Fruit fly (Drosophila melanogaster) whole organism, embryonic: ENCODE data around the gene pck.

Experiments used
- CG14014 ChIP-seq: fragments of 200-800 bp; sonication (Bioruptor generic); IDR thresholded peaks from 2 replicates; pipeline ENCODE4 v1.3.6; 2022; ENCODE audit warnings: missing biosample characterization, missing genetic modification characterization
- CG18619 ChIP-seq: fragments of 200-800 bp; sonication (Bioruptor generic); optimal IDR thresholded peaks from 3 replicates; lab custom pipeline; 2017; ENCODE audit warnings: missing biosample characterization, mild to moderate bottlenecking, missing genetic modification characterization
- CG7556 ChIP-seq: fragments of 200-800 bp; sonication (Bioruptor generic); optimal IDR thresholded peaks from 2 replicates; lab custom pipeline; 2017; ENCODE audit warnings: missing biosample characterization, mild to moderate bottlenecking, missing genetic modification characterization
- HmgD ChIP-seq: fragments of 200-800 bp; sonication (Bioruptor generic); optimal IDR thresholded peaks from 3 replicates; lab custom pipeline; 2016; ENCODE audit warnings: missing biosample characterization, missing genetic modification characterization
- Lhr ChIP-seq: fragments of 200-800 bp; sonication (Bioruptor generic); optimal IDR thresholded peaks from 3 replicates; lab custom pipeline; 2017; ENCODE audit warnings: mild to moderate bottlenecking, missing biosample characterization, missing genetic modification reagents, missing genetic modification characterization
- Mad ChIP-seq: fragments of 200-800 bp; sonication (Bioruptor generic); optimal IDR thresholded peaks from 2 replicates; lab custom pipeline; 2016; ENCODE audit warnings: missing biosample characterization, missing genetic modification characterization
- caup ChIP-seq: fragments of 200-800 bp; sonication (Bioruptor generic); optimal IDR thresholded peaks from 3 replicates; lab custom pipeline; 2017; ENCODE audit warnings: missing biosample characterization, mild to moderate bottlenecking, missing genetic modification characterization, moderate library complexity; ENCODE audit not compliant: severe bottlenecking
- dmrt99B ChIP-seq: fragments of 200-800 bp; sonication (Bioruptor generic); optimal IDR thresholded peaks from 2 replicates; lab custom pipeline; 2018; ENCODE audit warnings: missing biosample characterization, mild to moderate bottlenecking, missing genetic modification characterization, moderate library complexity
- lmd ChIP-seq: fragments of 200-800 bp; sonication (Bioruptor generic); IDR thresholded peaks from 2 replicates; pipeline ENCODE4 v1.3.6; 2022; ENCODE audit warnings: missing biosample characterization, missing genetic modification characterization
- nerfin-1 ChIP-seq: fragments of 200-800 bp; sonication (Bioruptor generic); optimal IDR thresholded peaks from 3 replicates; lab custom pipeline; 2019; ENCODE audit warnings: missing biosample characterization, mild to moderate bottlenecking, missing genetic modification characterization, moderate library complexity
- odd ChIP-seq: fragments of 200-800 bp; sonication (Bioruptor generic); optimal IDR thresholded peaks from 2 replicates; lab custom pipeline; 2017; ENCODE audit warnings: missing biosample characterization, mild to moderate bottlenecking, missing genetic modification characterization

dm6 chrX:1452130-1452529, 18.3 kb upstream of the pck start, which contains the start of gene Gr2a:
- TF ChIP-seq nerfin-1 (tag; lab: Kevin White, UChicago) (no peak), odd (GFP tag; lab: Kevin White, UChicago) (no peak), CG7556 (GFP tag; lab: Kevin White, UChicago) (no peak), lmd (no peak), CG14014 (GFP tag; lab: Robert Waterston, UW) (no peak), Mad (no peak), HmgD (GFP tag; lab: Kevin White, UChicago) (no peak), CG18619 (no peak), caup (GFP tag; lab: Kevin White, UChicago) (no peak), dmrt99B (tag; lab: Kevin White, UChicago) (no peak), Lhr (GFP tag; lab: Kevin White, UChicago) (no peak)
